Worm (Caenorhabditis elegans) whole organism, mixed stage, embryonic: ENCODE measurements around the gene clec-57.

ENCODE experiments used
- cnd-1 ChIP-seq: fragments of 200-800 bp; sonication (Bioruptor generic); optimal IDR thresholded peaks from 2 replicates; lab custom pipeline; 2018; ENCODE audit warnings: mild to moderate bottlenecking, missing genetic modification characterization, missing compliant biosample characterization
- elt-3 ChIP-seq: fragments of 150-350 bp; optimal IDR thresholded peaks from 2 replicates; lab custom pipeline; 2014; ENCODE audit warnings: missing biosample characterization, missing genetic modification characterization
- flh-1 ChIP-seq: fragments of 200-800 bp; sonication (Bioruptor generic); optimal IDR thresholded peaks from 2 replicates; lab custom pipeline; 2018; ENCODE audit warnings: mild to moderate bottlenecking, missing genetic modification characterization, moderate library complexity, missing compliant biosample characterization
- hlh-1 ChIP-seq: fragments of 150-350 bp; optimal IDR thresholded peaks from 2 replicates; lab custom pipeline; 2014; ENCODE audit warnings: missing biosample characterization, missing genetic modification reagents, missing genetic modification characterization
- nhr-12 ChIP-seq: fragments of 150-350 bp; optimal IDR thresholded peaks from 2 replicates; lab custom pipeline; 2014; ENCODE audit warnings: missing biosample characterization, missing genetic modification characterization
- nhr-237 ChIP-seq: fragments of 150-350 bp; optimal IDR thresholded peaks from 2 replicates; lab custom pipeline; 2014; ENCODE audit warnings: missing biosample characterization, missing genetic modification characterization
- nhr-28 ChIP-seq: fragments of 150-350 bp; optimal IDR thresholded peaks from 2 replicates; lab custom pipeline; 2014; ENCODE audit warnings: missing biosample characterization, missing genetic modification characterization
- pha-4 ChIP-seq: fragments of 150-350 bp; optimal IDR thresholded peaks from 2 replicates; lab custom pipeline; 2018; ENCODE audit warnings: missing biosample characterization, missing genetic modification reagents, missing genetic modification characterization
- snpc-4 ChIP-seq: fragments of 150-350 bp; optimal IDR thresholded peaks from 2 replicates; lab custom pipeline; 2014; ENCODE audit warnings: missing biosample characterization, missing genetic modification characterization
- unc-62 ChIP-seq: fragments of 150-350 bp; optimal IDR thresholded peaks from 2 replicates; lab custom pipeline; 2014; ENCODE audit warnings: missing biosample characterization, missing genetic modification reagents, missing genetic modification characterization
- ztf-11 ChIP-seq: fragments of 150-350 bp; optimal IDR thresholded peaks from 2 replicates; lab custom pipeline; 2014; ENCODE audit warnings: missing biosample characterization, missing genetic modification characterization

ce11 chrV:14474099-14474498, 5.1 kb downstream of the clec-57 start, which contains the start of gene clec-56:
- TF ChIP-seq nhr-237 (tag; lab: Kevin White, UChicago) (no peak), snpc-4 (tag; lab: Kevin White, UChicago) (no peak), nhr-28 (tag; lab: Kevin White, UChicago) (no peak), nhr-12 (tag; lab: Kevin White, UChicago) (no peak), cnd-1 (tag; lab: Kevin White, UChicago) (no peak), hlh-1 (tag; lab: Kevin White, UChicago) (no peak), flh-1 (GFP tag; lab: Kevin White, UChicago) (no peak), elt-3 (no peak), ztf-11 (tag; lab: Kevin White, UChicago) (no peak), pha-4 (tag; lab: Kevin White, UChicago) (no peak), unc-62 (no peak)
